1 fruit fly cellular context compared by ENCODE assay signal in the genomic region with DNA sequence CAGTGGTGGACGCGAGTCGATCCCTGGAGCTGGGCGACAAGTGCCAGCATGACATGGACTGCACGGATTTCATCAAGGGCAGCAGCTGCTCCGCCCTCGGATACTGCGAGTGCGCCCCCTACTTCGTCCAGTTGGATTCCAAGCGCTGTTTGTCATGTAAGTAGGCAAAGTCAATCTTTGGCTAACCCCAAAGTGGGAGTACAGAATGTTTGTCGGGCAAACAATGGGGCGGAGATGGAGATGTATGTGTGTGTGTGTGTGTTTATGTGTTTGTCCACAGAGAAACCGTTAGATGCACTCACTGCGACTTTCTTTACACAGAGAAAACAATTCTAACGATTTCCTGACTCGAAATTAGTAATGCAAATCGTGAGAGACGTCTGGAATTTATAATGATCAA.
TF ChIP-seq lines count a peak whose summit lies in the region.

No protein-coding gene starts in this region.

TF ChIP-seq in whole organism, embryonic, 481 proteins besides CTCF, POLR2A, EP300 and RAD21 (continued from another document):
- no peak for TF ChIP-seq CG10959 (GFP tag; IDR thresholded peaks at IDR 0.05; lab: Robert Waterston, UW)
- peak; percentile 7 for TF ChIP-seq CG18262 (tag; optimal IDR thresholded peaks at IDR 0.05; lab: Kevin White, UChicago)
- no peak for TF ChIP-seq hkb (optimal IDR thresholded peaks at IDR 0.05; lab: Kevin White, UChicago)
- TF ChIP-seq hkb (GFP tag; IDR thresholded peaks at IDR 0.05; lab: Robert Waterston, UW), result no peak
- peak; percentile 59 for TF ChIP-seq gsb-n (tag; optimal IDR thresholded peaks at IDR 0.05; lab: Kevin White, UChicago)
- TF ChIP-seq CG8388 (GFP tag; optimal IDR thresholded peaks at IDR 0.05; lab: Kevin White, UChicago), result peak; percentile 26
- TF ChIP-seq CG15601 (tag; optimal IDR thresholded peaks at IDR 0.05; lab: Kevin White, UChicago), result peak; percentile 34
- no peak for TF ChIP-seq CG18011 (GFP tag; optimal IDR thresholded peaks at IDR 0.05; lab: Kevin White, UChicago)
- TF ChIP-seq wor (GFP tag; IDR thresholded peaks at IDR 0.05; lab: Robert Waterston, UW), result no peak
- TF ChIP-seq Trl (optimal IDR thresholded peaks at IDR 0.05; lab: Kevin White, UChicago), result no peak
- TF ChIP-seq Trl (GFP tag; optimal IDR thresholded peaks at IDR 0.05; lab: Kevin White, UChicago), result no peak
- TF ChIP-seq CG4854 (GFP tag; optimal IDR thresholded peaks at IDR 0.05; lab: Kevin White, UChicago), result no peak
- TF ChIP-seq Doc3 (GFP tag; IDR thresholded peaks at IDR 0.05; lab: Robert Waterston, UW; ENCODE audit: partially characterized antibody), result no peak
- TF ChIP-seq phol (tag; optimal IDR thresholded peaks at IDR 0.05; lab: Kevin White, UChicago), result no peak
- no peak for TF ChIP-seq pros (GFP tag; optimal IDR thresholded peaks at IDR 0.05; lab: Kevin White, UChicago)
- peak; percentile 38 for TF ChIP-seq dmrt11E (tag; optimal IDR thresholded peaks at IDR 0.05; lab: Kevin White, UChicago)
- TF ChIP-seq dysf (GFP tag; IDR thresholded peaks at IDR 0.05; lab: Robert Waterston, UW), result no peak
- no peak for TF ChIP-seq sc (optimal IDR thresholded peaks at IDR 0.05; lab: Kevin White, UChicago)
- TF ChIP-seq sc (GFP tag; optimal IDR thresholded peaks at IDR 0.05; lab: Kevin White, UChicago), result no peak
- no peak for TF ChIP-seq wdn (GFP tag; IDR thresholded peaks at IDR 0.05; lab: Robert Waterston, UW)
- TF ChIP-seq knrl (GFP tag; IDR thresholded peaks at IDR 0.05; lab: Robert Waterston, UW; ENCODE audit: partially characterized antibody), result no peak
- peak; percentile 34 for TF ChIP-seq MTF-1 (GFP tag; optimal IDR thresholded peaks at IDR 0.05; lab: Kevin White, UChicago; ENCODE audit: borderline replicate concordance)
- no peak for TF ChIP-seq Dll (GFP tag; IDR thresholded peaks at IDR 0.05; lab: Robert Waterston, UW; ENCODE audit: partially characterized antibody)
- TF ChIP-seq vvl (GFP tag; IDR thresholded peaks at IDR 0.05; lab: Robert Waterston, UW), result no peak
- TF ChIP-seq Blimp-1 (GFP tag; optimal IDR thresholded peaks at IDR 0.05; lab: Kevin White, UChicago), result peak; percentile 46
- TF ChIP-seq Hr39 (optimal IDR thresholded peaks at IDR 0.05; lab: Kevin White, UChicago), result no peak
- no peak for TF ChIP-seq Atf-2 (GFP tag; optimal IDR thresholded peaks at IDR 0.05; lab: Kevin White, UChicago)
- no peak for TF ChIP-seq CG11398 (GFP tag; optimal IDR thresholded peaks at IDR 0.05; lab: Kevin White, UChicago)
- no peak for TF ChIP-seq CG17568 (GFP tag; optimal IDR thresholded peaks at IDR 0.05; lab: Kevin White, UChicago)
- TF ChIP-seq tll (GFP tag; optimal IDR thresholded peaks at IDR 0.05; lab: Kevin White, UChicago), result no peak
- TF ChIP-seq scrt (GFP tag; optimal IDR thresholded peaks at IDR 0.05; lab: Kevin White, UChicago), result no peak
- peak; percentile 21 for TF ChIP-seq CG4707 (GFP tag; optimal IDR thresholded peaks at IDR 0.05; lab: Kevin White, UChicago)
- TF ChIP-seq gfzf (GFP tag; optimal IDR thresholded peaks at IDR 0.05; lab: Kevin White, UChicago), result no peak
- TF ChIP-seq Asciz (GFP tag; optimal IDR thresholded peaks at IDR 0.05; lab: Kevin White, UChicago), result peak; percentile 7
- peak in 1 of 3 experiments; percentile 9 for TF ChIP-seq lola (GFP tag; optimal IDR thresholded peaks at IDR 0.05; lab: Kevin White, UChicago)
- no peak for TF ChIP-seq sqz (GFP tag; optimal IDR thresholded peaks at IDR 0.05; lab: Kevin White, UChicago)
- TF ChIP-seq CG17385 (GFP tag; optimal IDR thresholded peaks at IDR 0.05; lab: Kevin White, UChicago), result no peak
- TF ChIP-seq CG2202 (tag; optimal IDR thresholded peaks at IDR 0.05; lab: Kevin White, UChicago), result peak; percentile 49
- peak in 1 of 2 experiments; percentile 62 for TF ChIP-seq bsh (GFP tag; optimal IDR thresholded peaks at IDR 0.05; lab: Kevin White, UChicago)
- no peak for TF ChIP-seq oc (tag; optimal IDR thresholded peaks at IDR 0.05; lab: Kevin White, UChicago)
- no peak for TF ChIP-seq CG2120 (GFP tag; optimal IDR thresholded peaks at IDR 0.05; lab: Kevin White, UChicago)
- TF ChIP-seq chinmo (GFP tag; IDR thresholded peaks at IDR 0.05; lab: Robert Waterston, UW; ENCODE audit: partially characterized antibody), result no peak
- TF ChIP-seq ATbp (GFP tag; optimal IDR thresholded peaks at IDR 0.05; lab: Kevin White, UChicago), result peak; percentile 57
- TF ChIP-seq unc-4 (GFP tag; IDR thresholded peaks at IDR 0.05; lab: Robert Waterston, UW; ENCODE audit: partially characterized antibody), result no peak
- TF ChIP-seq zfh1 (GFP tag; IDR thresholded peaks at IDR 0.05; lab: Robert Waterston, UW), result 0 out of 3 replicates have a peak, but pooled peaks have one; percentile 24
- no peak for TF ChIP-seq CG17328 (GFP tag; IDR thresholded peaks at IDR 0.05; lab: Robert Waterston, UW)
- no peak for TF ChIP-seq CoRest (tag; optimal IDR thresholded peaks at IDR 0.05; lab: Kevin White, UChicago)
- peak; percentile 36 for TF ChIP-seq wek (GFP tag; optimal IDR thresholded peaks at IDR 0.05; lab: Kevin White, UChicago)
- TF ChIP-seq Oli (tag; optimal IDR thresholded peaks at IDR 0.05; lab: Kevin White, UChicago), result no peak
- TF ChIP-seq kni (GFP tag; optimal IDR thresholded peaks at IDR 0.05; lab: Kevin White, UChicago), result peak; percentile 48
- TF ChIP-seq HLHmδ (GFP tag; optimal IDR thresholded peaks at IDR 0.05; lab: Kevin White, UChicago), result peak; percentile 55
- no peak for TF ChIP-seq CG4282 (GFP tag; optimal IDR thresholded peaks at IDR 0.05; lab: Kevin White, UChicago)
- TF ChIP-seq Hmx (GFP tag; optimal IDR thresholded peaks at IDR 0.05; lab: Kevin White, UChicago), result no peak
- peak; percentile 27; the same call in 1 of the 2 replicates for TF ChIP-seq slbo (GFP tag; IDR thresholded peaks at IDR 0.05; lab: Robert Waterston, UW)
- TF ChIP-seq CG3065 (GFP tag; optimal IDR thresholded peaks at IDR 0.05; lab: Kevin White, UChicago), result no peak
- TF ChIP-seq CG12391 (tag; optimal IDR thresholded peaks at IDR 0.05; lab: Kevin White, UChicago), result no peak
- no peak for TF ChIP-seq H2.0 (GFP tag; IDR thresholded peaks at IDR 0.05; lab: Robert Waterston, UW)
- no peak for TF ChIP-seq odd (GFP tag; optimal IDR thresholded peaks at IDR 0.05; lab: Kevin White, UChicago)
- TF ChIP-seq Awh (GFP tag; IDR thresholded peaks at IDR 0.05; lab: Robert Waterston, UW), result 0 out of 2 replicates have a peak, but pooled peaks have one; percentile 11
- TF ChIP-seq NC2β (GFP tag; optimal IDR thresholded peaks at IDR 0.05; lab: Kevin White, UChicago), result no peak
- no peak for TF ChIP-seq CG15479 (GFP tag; optimal IDR thresholded peaks at IDR 0.05; lab: Kevin White, UChicago)
- TF ChIP-seq psq (GFP tag; optimal IDR thresholded peaks at IDR 0.05; lab: Kevin White, UChicago), result no peak
- no peak for TF ChIP-seq HmgZ (tag; optimal IDR thresholded peaks at IDR 0.05; lab: Kevin White, UChicago)
- TF ChIP-seq ab (GFP tag; optimal IDR thresholded peaks at IDR 0.05; lab: Kevin White, UChicago), result no peak
- TF ChIP-seq CG2712 (tag; optimal IDR thresholded peaks at IDR 0.05; lab: Kevin White, UChicago), result peak; percentile 8
- TF ChIP-seq ato (GFP tag; IDR thresholded peaks at IDR 0.05; lab: Robert Waterston, UW; ENCODE audit: partially characterized antibody), result no peak
- peak; percentile 27; the same call in 1 of the 2 replicates for TF ChIP-seq chm (GFP tag; IDR thresholded peaks at IDR 0.05; lab: Robert Waterston, UW)
- TF ChIP-seq HLH54F (GFP tag; optimal IDR thresholded peaks at IDR 0.05; lab: Kevin White, UChicago), result no peak
- TF ChIP-seq bbx (GFP tag; IDR thresholded peaks at IDR 0.05; lab: Robert Waterston, UW; ENCODE audit: partially characterized antibody), result no peak
- TF ChIP-seq CG3407 (GFP tag; optimal IDR thresholded peaks at IDR 0.05; lab: Kevin White, UChicago), result peak; percentile 46
- peak; percentile 1 for TF ChIP-seq Spps (tag; optimal IDR thresholded peaks at IDR 0.05; lab: Kevin White, UChicago)
